Fruit fly (Drosophila melanogaster) whole organism, prepupa: Measurements from ENCODE around the gene CG32712.

Source experiments
- CG10669 ChIP-seq: fragments of 200-800 bp; sonication (Bioruptor generic); optimal IDR thresholded peaks from 3 replicates; lab custom pipeline; 2018; ENCODE audit warnings: missing biosample characterization, mild to moderate bottlenecking, missing genetic modification characterization, moderate library complexity
- CG11294 ChIP-seq: fragments of 200-800 bp; sonication (Bioruptor generic); IDR thresholded peaks from 2 replicates; pipeline ENCODE4 v1.3.6; 2022; ENCODE audit warnings: missing biosample characterization, missing genetic modification characterization
- CG15336 ChIP-seq: fragments of 200-800 bp; sonication (Bioruptor generic); IDR thresholded peaks from 2 replicates; pipeline ENCODE4 v1.3.6; 2022; ENCODE audit warnings: missing biosample characterization, missing genetic modification characterization
- CG31627 ChIP-seq: fragments of 200-800 bp; sonication (Bioruptor generic); optimal IDR thresholded peaks from 3 replicates; lab custom pipeline; 2016; ENCODE audit warnings: missing biosample characterization, missing genetic modification characterization
- CG32006 ChIP-seq: fragments of 200-800 bp; sonication (Bioruptor generic); optimal IDR thresholded peaks from 3 replicates; lab custom pipeline; 2017; ENCODE audit warnings: missing biosample characterization, mild to moderate bottlenecking, missing genetic modification characterization
- CG34406 ChIP-seq: fragments of 200-800 bp; sonication (Bioruptor generic); optimal IDR thresholded peaks from 3 replicates; lab custom pipeline; 2016; ENCODE audit warnings: missing biosample characterization, missing genetic modification characterization
- CG3919 ChIP-seq: fragments of 200-800 bp; sonication (Bioruptor generic); optimal IDR thresholded peaks from 3 replicates; lab custom pipeline; 2016; ENCODE audit warnings: missing biosample characterization, missing genetic modification characterization
- CG6163 ChIP-seq: fragments of 200-800 bp; sonication (Bioruptor generic); IDR thresholded peaks from 3 replicates; pipeline ENCODE4 v1.3.6; 2022; ENCODE audit warnings: missing biosample characterization, missing genetic modification characterization
- CG6276 ChIP-seq: fragments of 200-800 bp; sonication (Bioruptor generic); optimal IDR thresholded peaks from 2 replicates; lab custom pipeline; 2017; ENCODE audit warnings: missing biosample characterization, mild to moderate bottlenecking, missing genetic modification characterization
- CG6792 ChIP-seq: fragments of 200-800 bp; sonication (Bioruptor generic); optimal IDR thresholded peaks from 3 replicates; lab custom pipeline; 2016; ENCODE audit warnings: missing biosample characterization, missing genetic modification characterization
- CG8119 ChIP-seq: fragments of 200-800 bp; sonication (Bioruptor generic); IDR thresholded peaks from 3 replicates; pipeline ENCODE4 v1.3.6; 2022; ENCODE audit warnings: missing biosample characterization, missing genetic modification characterization
- CG8319 ChIP-seq: fragments of 200-800 bp; sonication (Bioruptor generic); optimal IDR thresholded peaks from 3 replicates; lab custom pipeline; 2016; ENCODE audit warnings: missing biosample characterization, missing genetic modification characterization
- CG9139 ChIP-seq: fragments of 200-800 bp; sonication (Bioruptor generic); optimal IDR thresholded peaks from 3 replicates; lab custom pipeline; 2017; ENCODE audit warnings: missing biosample characterization, mild to moderate bottlenecking, missing genetic modification characterization
- Eip93F ChIP-seq: fragments of 200-800 bp; sonication (Bioruptor generic); optimal IDR thresholded peaks from 2 replicates; lab custom pipeline; 2016; ENCODE audit warnings: missing biosample characterization, mild to moderate bottlenecking, missing genetic modification characterization
- Ets21C ChIP-seq: fragments of 200-800 bp; sonication (Bioruptor generic); optimal IDR thresholded peaks from 3 replicates; lab custom pipeline; 2016; ENCODE audit warnings: missing biosample characterization, missing genetic modification characterization
- Ets96B ChIP-seq: fragments of 200-800 bp; optimal IDR thresholded peaks from 2 replicates; lab custom pipeline; 2019; ENCODE audit warnings: missing biosample characterization, mild to moderate bottlenecking, missing genetic modification characterization, moderate library complexity
- Gug ChIP-seq: fragments of 200-800 bp; sonication (Bioruptor generic); IDR thresholded peaks from 2 replicates; pipeline ENCODE4 v1.3.6; 2022; ENCODE audit warnings: missing biosample characterization, missing genetic modification characterization
- Lpt ChIP-seq: fragments of 200-800 bp; sonication (Bioruptor generic); optimal IDR thresholded peaks from 3 replicates; lab custom pipeline; 2016; ENCODE audit warnings: missing biosample characterization, missing genetic modification characterization
- Met ChIP-seq: fragments of 200-800 bp; sonication (Bioruptor generic); optimal IDR thresholded peaks from 3 replicates; lab custom pipeline; 2016; ENCODE audit warnings: missing biosample characterization, missing genetic modification characterization
- OdsH ChIP-seq: fragments of 200-800 bp; sonication (Bioruptor generic); optimal IDR thresholded peaks from 3 replicates; lab custom pipeline; 2016; ENCODE audit warnings: missing biosample characterization, missing genetic modification characterization
- Smox ChIP-seq: fragments of 200-800 bp; sonication (Bioruptor generic); optimal IDR thresholded peaks from 3 replicates; lab custom pipeline; 2016; ENCODE audit warnings: missing biosample characterization, missing genetic modification characterization
- Sox102F ChIP-seq: fragments of 200-800 bp; sonication (Bioruptor generic); optimal IDR thresholded peaks from 2 replicates; lab custom pipeline; 2016; ENCODE audit warnings: missing biosample characterization, mild to moderate bottlenecking, missing genetic modification characterization
- Sox14 ChIP-seq: fragments of 200-800 bp; sonication (Bioruptor generic); optimal IDR thresholded peaks from 3 replicates; lab custom pipeline; 2016; ENCODE audit warnings: missing biosample characterization, missing genetic modification characterization
- Sox15 ChIP-seq: fragments of 200-800 bp; sonication (Bioruptor generic); optimal IDR thresholded peaks from 3 replicates; lab custom pipeline; 2016; ENCODE audit warnings: missing biosample characterization, missing genetic modification characterization
- achi ChIP-seq: fragments of 200-800 bp; sonication (Bioruptor generic); optimal IDR thresholded peaks from 3 replicates; lab custom pipeline; 2016; ENCODE audit warnings: missing biosample characterization, missing genetic modification characterization
- acj6 ChIP-seq: fragments of 200-800 bp; sonication (Bioruptor generic); optimal IDR thresholded peaks from 3 replicates; lab custom pipeline; 2016; ENCODE audit warnings: missing biosample characterization, missing genetic modification characterization
- cyc ChIP-seq: fragments of 200-800 bp; sonication (Bioruptor generic); optimal IDR thresholded peaks from 3 replicates; lab custom pipeline; 2016; ENCODE audit warnings: missing biosample characterization, missing genetic modification characterization
- dac ChIP-seq: fragments of 200-800 bp; sonication (Bioruptor generic); optimal IDR thresholded peaks from 2 replicates; lab custom pipeline; 2017; ENCODE audit warnings: missing biosample characterization, mild to moderate bottlenecking, missing genetic modification characterization
- dsx ChIP-seq: fragments of 200-800 bp; optimal IDR thresholded peaks from 3 replicates; lab custom pipeline; 2019; ENCODE audit warnings: missing biosample characterization, mild to moderate bottlenecking, missing genetic modification characterization, moderate library complexity; ENCODE audit not compliant: poor library complexity, severe bottlenecking
- eg ChIP-seq: fragments of 200-800 bp; sonication (Bioruptor generic); IDR thresholded peaks from 3 replicates; pipeline ENCODE4 v1.3.6; 2022; ENCODE audit warnings: missing biosample characterization, missing genetic modification characterization
- esn ChIP-seq: fragments of 200-800 bp; sonication (Bioruptor generic); optimal IDR thresholded peaks from 2 replicates; lab custom pipeline; 2016; ENCODE audit warnings: missing biosample characterization, mild to moderate bottlenecking, missing genetic modification characterization, moderate library complexity
- fd59A ChIP-seq: fragments of 200-800 bp; sonication (Bioruptor generic); optimal IDR thresholded peaks from 2 replicates; lab custom pipeline; 2017; ENCODE audit warnings: missing biosample characterization, mild to moderate bottlenecking, missing genetic modification characterization, missing genetic modification reagents
- fd85E ChIP-seq: fragments of 200-800 bp; sonication (Bioruptor generic); optimal IDR thresholded peaks from 3 replicates; lab custom pipeline; 2016; ENCODE audit warnings: missing biosample characterization, missing genetic modification characterization
- lz ChIP-seq: fragments of 200-800 bp; sonication (Bioruptor generic); optimal IDR thresholded peaks from 3 replicates; lab custom pipeline; 2016; ENCODE audit warnings: missing biosample characterization, missing genetic modification characterization
- pdm3 ChIP-seq: fragments of 200-800 bp; sonication (Bioruptor generic); optimal IDR thresholded peaks from 3 replicates; lab custom pipeline; 2016; ENCODE audit warnings: missing biosample characterization, missing genetic modification characterization
- salr ChIP-seq, 2 experiments: fragments of 200-800 bp; sonication (Bioruptor generic); optimal IDR thresholded peaks; 3 replicates each; lab custom pipeline; 2016 to 2018; ENCODE audit warnings: missing biosample characterization in 2 of 2, missing genetic modification characterization in 2 of 2, mild to moderate bottlenecking in 1 of 2
- svp ChIP-seq: fragments of 200-800 bp; sonication (Bioruptor generic); peaks from one replicate; lab custom pipeline; 2016; ENCODE audit warnings: missing biosample characterization, missing genetic modification characterization
- topi ChIP-seq: fragments of 200-800 bp; sonication (Bioruptor generic); optimal IDR thresholded peaks from 3 replicates; lab custom pipeline; 2016; ENCODE audit warnings: missing biosample characterization, missing genetic modification characterization
- vri ChIP-seq: fragments of 200-800 bp; sonication (Bioruptor generic); optimal IDR thresholded peaks from 3 replicates; lab custom pipeline; 2016; ENCODE audit warnings: missing biosample characterization, mild to moderate bottlenecking, missing genetic modification characterization

The CG32712 gene

DNA sequence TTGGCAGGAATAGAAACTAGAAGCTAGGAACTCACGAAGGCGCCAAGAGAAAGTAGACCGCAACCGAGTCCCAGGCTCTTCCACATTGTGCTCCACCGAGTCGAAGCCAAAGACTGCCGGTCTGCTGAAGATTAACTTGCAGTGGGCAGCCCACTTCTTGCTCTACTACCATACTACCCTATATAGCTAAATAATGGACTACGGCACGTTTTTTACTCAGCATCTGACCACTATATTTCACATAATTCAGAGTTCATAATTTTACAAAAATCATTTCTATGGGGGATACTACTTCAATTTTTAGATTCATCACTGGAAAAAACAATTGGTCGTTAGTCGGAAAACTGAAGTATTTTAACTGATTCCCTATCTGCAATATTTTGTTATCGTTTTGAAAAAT lies at the start of gene CG32712:
TSS of gene CG32712 (minus strand) at position 101 of the 400 bp plus-strand sequence.
- TF ChIP-seq dac (GFP tag; lab: Kevin White, UChicago) (no peak), acj6 (no peak), CG6276 (GFP tag; lab: Kevin White, UChicago) (no peak), CG6163 (GFP tag; lab: Robert Waterston, UW) (no peak), achi (GFP tag; lab: Kevin White, UChicago) (no peak), eg (GFP tag; lab: Robert Waterston, UW) (no peak), CG34406 (GFP tag; lab: Kevin White, UChicago) (no peak), fd59A (GFP tag; lab: Kevin White, UChicago) (no peak), CG31627 (GFP tag; lab: Kevin White, UChicago) (no peak), dsx (GFP tag; lab: Kevin White, UChicago) (no peak), Lpt (GFP tag; lab: Kevin White, UChicago) (no peak)
- TF ChIP-seq, all 60 proteins: peak for 0

DNA sequence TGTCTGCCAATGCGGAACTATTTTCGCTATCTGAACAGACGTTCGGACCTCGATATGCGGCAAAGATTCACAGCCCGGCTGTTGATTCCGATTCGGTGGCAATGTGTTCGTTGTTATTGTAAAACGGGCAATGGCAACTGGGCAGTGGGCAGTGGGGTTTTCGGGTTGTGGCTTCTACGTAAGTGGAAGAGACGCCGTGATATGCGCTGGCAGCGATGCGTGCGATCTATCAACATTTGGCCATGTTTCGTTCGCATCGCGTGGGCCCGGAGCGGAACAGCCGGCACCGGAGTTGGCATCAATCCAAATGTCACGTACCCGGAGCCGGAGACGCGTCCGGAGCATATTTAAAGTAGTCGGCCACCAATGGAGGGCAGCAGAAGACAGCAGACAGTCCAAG lies 47.9 kb upstream of the CG32712 start, which contains the start of gene Cp38:
TSS of gene Cp38 (plus strand) at position 376 of the 400 bp plus-strand sequence.
- TF ChIP-seq CG6792 (no peak), vri (GFP tag; lab: Kevin White, UChicago) (no peak), fd59A (GFP tag; lab: Kevin White, UChicago) (no peak), pdm3 (no peak), Eip93F (GFP tag; lab: Kevin White, UChicago) (no peak), CG15336 (no peak), svp (GFP tag; lab: Kevin White, UChicago) (no peak), CG8319 (no peak), CG11294 (GFP tag; lab: Robert Waterston, UW) (no peak), Met (GFP tag; lab: Kevin White, UChicago) (no peak), Lpt (GFP tag; lab: Kevin White, UChicago) (no peak), Smox (GFP tag; lab: Kevin White, UChicago) (no peak), dac (GFP tag; lab: Kevin White, UChicago) (no peak), CG9139 (GFP tag; lab: Kevin White, UChicago) (no peak), cyc (no peak), CG10669 (no peak), CG3919 (GFP tag; lab: Kevin White, UChicago) (no peak), CG32006 (GFP tag; lab: Kevin White, UChicago) (no peak), CG8119 (GFP tag; lab: Robert Waterston, UW) (no peak), lz (GFP tag; lab: Kevin White, UChicago) (no peak)

DNA sequence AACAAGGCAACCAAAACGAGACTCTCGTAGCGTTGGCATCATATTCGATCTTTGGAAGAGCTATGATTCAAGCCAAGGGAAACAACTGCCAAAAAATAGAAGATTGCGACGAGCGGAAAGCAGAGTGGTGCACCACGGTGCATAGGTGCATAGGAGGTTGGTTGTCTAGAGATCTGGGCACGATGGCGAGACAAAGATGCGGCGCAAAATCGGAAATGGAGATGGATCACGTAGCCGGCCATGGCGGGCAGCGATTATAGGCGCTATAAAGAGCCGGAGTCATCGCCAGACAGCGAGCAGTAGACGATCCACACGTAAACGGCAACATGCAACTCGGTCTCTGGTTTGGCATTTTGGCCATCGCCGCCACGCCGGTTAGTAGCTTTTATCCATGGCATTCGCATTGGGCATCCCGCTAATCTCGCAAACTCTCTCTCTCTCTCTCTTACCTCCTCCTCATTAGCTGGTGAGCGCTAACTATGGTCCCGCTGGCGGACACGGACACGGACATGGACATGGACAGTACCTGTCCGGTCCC lies 45.5 kb upstream of the CG32712 start, which contains the start of gene Cp36:
TSS of gene Cp36 (plus strand) at position 289 of the 538 bp plus-strand sequence.
- TF ChIP-seq Ets96B (tag; lab: Kevin White, UChicago) (no peak), Sox102F (no peak), Sox15 (GFP tag; lab: Kevin White, UChicago) (no peak), OdsH (GFP tag; lab: Kevin White, UChicago) (no peak), Met (GFP tag; lab: Kevin White, UChicago) (no peak), CG34406 (GFP tag; lab: Kevin White, UChicago) (no peak), CG8319 (no peak), Sox14 (GFP tag; lab: Kevin White, UChicago) (no peak), salr (GFP tag; optimal IDR thresholded peaks at IDR 0.05; lab: Kevin White, UChicago) (no peak), esn (GFP tag; lab: Kevin White, UChicago) (no peak), pdm3 (no peak), CG3919 (GFP tag; lab: Kevin White, UChicago) (no peak), fd85E (GFP tag; lab: Kevin White, UChicago) (no peak), topi (GFP tag; lab: Kevin White, UChicago) (no peak), acj6 (no peak), Ets21C (GFP tag; lab: Kevin White, UChicago) (no peak), Gug (GFP tag; lab: Robert Waterston, UW) (no peak), eg (GFP tag; lab: Robert Waterston, UW) (no peak)
